Worm (Caenorhabditis elegans) whole organism, early embryonic: ENCODE results near the gene R07D5.2.
A peak's percentile ranks its signal among the peaks of the same experiment; 100 is the strongest.

Source experiments
- B0310.2 ChIP-seq: sonication (generic microtip); optimal IDR thresholded peaks from 2 replicates; lab custom pipeline; 2016; ENCODE audit warnings: mild to moderate bottlenecking, missing genetic modification characterization, missing compliant biosample characterization
- F13C5.2 ChIP-seq: sonication (generic microtip); optimal IDR thresholded peaks from 2 replicates; lab custom pipeline; 2017; ENCODE audit warnings: mild to moderate bottlenecking, missing genetic modification characterization, inconsistent platforms, missing compliant biosample characterization
- aly-1 ChIP-seq: sonication (generic microtip); optimal IDR thresholded peaks from 2 replicates; lab custom pipeline; 2016; ENCODE audit warnings: missing genetic modification characterization, missing compliant biosample characterization
- ama-1 ChIP-seq: fragments of 150-350 bp; optimal IDR thresholded peaks from 2 replicates; lab custom pipeline; 2014
- ceh-13 ChIP-seq: fragments of 200-800 bp; sonication (Bioruptor generic); optimal IDR thresholded peaks from 2 replicates; lab custom pipeline; 2018; ENCODE audit warnings: mild to moderate bottlenecking, missing genetic modification characterization, missing compliant biosample characterization
- ceh-36 ChIP-seq: sonication (generic microtip); optimal IDR thresholded peaks from 2 replicates; lab custom pipeline; 2016; ENCODE audit warnings: missing genetic modification characterization, inconsistent platforms, missing compliant biosample characterization
- ets-7 ChIP-seq: sonication (generic microtip); optimal IDR thresholded peaks from 2 replicates; lab custom pipeline; 2016; ENCODE audit warnings: missing genotype, missing genetic modification characterization, missing compliant biosample characterization
- flt-1 ChIP-seq: fragments of 200-800 bp; sonication (Bioruptor generic); IDR thresholded peaks from 2 replicates; pipeline ENCODE4 v1.3.6; 2022; ENCODE audit warnings: missing genetic modification characterization, missing compliant biosample characterization
- hmbx-1 ChIP-seq: sonication (generic microtip); optimal IDR thresholded peaks from 2 replicates; lab custom pipeline; 2016; ENCODE audit warnings: mild to moderate bottlenecking, missing genetic modification characterization, missing compliant biosample characterization
- hmg-4 ChIP-seq: fragments of 200-800 bp; sonication (Bioruptor generic); optimal IDR thresholded peaks from 2 replicates; lab custom pipeline; 2018; ENCODE audit warnings: mild to moderate bottlenecking, missing genetic modification characterization, missing compliant biosample characterization
- hnd-1 ChIP-seq: sonication (generic microtip); optimal IDR thresholded peaks from 2 replicates; lab custom pipeline; 2016; ENCODE audit warnings: missing genetic modification characterization, missing compliant biosample characterization
- pes-1 ChIP-seq: fragments of 200-800 bp; sonication (Bioruptor generic); IDR thresholded peaks from 2 replicates; pipeline ENCODE4 v1.3.6; 2022; ENCODE audit warnings: missing genetic modification reagents, missing genetic modification characterization, missing compliant biosample characterization
- scrt-1 ChIP-seq: fragments of 200-800 bp; sonication (Bioruptor generic); IDR thresholded peaks from 2 replicates; pipeline ENCODE4 v1.3.6; 2022; ENCODE audit warnings: missing genetic modification characterization, missing compliant biosample characterization
- sea-1 ChIP-seq: fragments of 200-800 bp; sonication (Bioruptor generic); conservative IDR thresholded peaks from 2 replicates; pipeline ENCODE4 v1.3.6; 2022; ENCODE audit warnings: missing genetic modification characterization, missing compliant biosample characterization
- tbx-11 ChIP-seq: fragments of 200-800 bp; sonication (Bioruptor generic); IDR thresholded peaks from 2 replicates; pipeline ENCODE4 v1.3.6; 2022; ENCODE audit warnings: missing genetic modification characterization, missing compliant biosample characterization
- tbx-37 ChIP-seq: fragments of 200-800 bp; sonication (Bioruptor generic); conservative IDR thresholded peaks from 2 replicates; pipeline ENCODE4 v1.3.6; 2022; ENCODE audit warnings: missing genetic modification reagents, missing genetic modification characterization, missing compliant biosample characterization
- tra-4 ChIP-seq: sonication (generic microtip); optimal IDR thresholded peaks from 2 replicates; lab custom pipeline; 2017; ENCODE audit warnings: missing genetic modification characterization, missing compliant biosample characterization

R07D5.2 gene

DNA sequence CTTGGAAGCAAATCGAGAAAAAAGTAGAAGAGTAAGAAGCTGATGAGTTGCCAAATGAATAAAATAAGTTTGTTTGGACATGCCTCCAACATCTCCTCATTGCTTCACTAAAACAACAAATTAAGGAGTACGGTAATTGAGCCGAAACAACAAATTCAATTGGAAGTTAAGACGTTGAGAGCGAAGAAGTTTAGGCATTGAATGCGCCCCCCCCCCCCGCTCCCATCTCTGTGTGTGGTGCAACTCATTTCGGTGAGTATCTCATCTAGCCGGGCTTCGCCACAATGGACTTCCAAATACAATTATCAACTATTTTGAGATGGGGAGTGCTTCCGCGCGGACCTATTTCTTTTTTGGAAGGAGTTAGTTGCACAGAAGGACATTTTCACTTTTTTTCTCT lies 38.6 kb upstream of the R07D5.2 start:
- TF ChIP-seq ceh-36 (no peak), ama-1 (lab: Kevin White, UChicago) (no peak), hmbx-1 (tag; lab: Kevin White, UChicago) (no peak), B0310.2 (tag; lab: Kevin White, UChicago) (no peak), ceh-13 (GFP tag; lab: Kevin White, UChicago) (no peak), scrt-1 (GFP tag; lab: Robert Waterston, UW) (no peak), ets-7 (tag; lab: Kevin White, UChicago) (no peak), tbx-37 (no peak), hmg-4 (no peak), pes-1 (GFP tag; lab: Robert Waterston, UW) (no peak), aly-1 (tag; lab: Kevin White, UChicago) (no peak), tbx-11 (GFP tag; lab: Robert Waterston, UW) (no peak), hnd-1 (tag; lab: Kevin White, UChicago) (no peak), F13C5.2 (tag; lab: Kevin White, UChicago) (no peak), sea-1 (GFP tag; lab: Robert Waterston, UW) (no peak), tra-4 (tag; lab: Kevin White, UChicago) (no peak)

- no peak for TF ChIP-seq ceh-13 (GFP tag; lab: Kevin White, UChicago)
- no peak for TF ChIP-seq ceh-36
- TF ChIP-seq tbx-37 = no peak
- no peak for TF ChIP-seq tra-4 (tag; lab: Kevin White, UChicago)
- no peak for TF ChIP-seq ama-1 (lab: Kevin White, UChicago)
- no peak for TF ChIP-seq hmg-4
- no peak for TF ChIP-seq flt-1 (GFP tag; lab: Robert Waterston, UW)
- TF ChIP-seq sea-1 (GFP tag; lab: Robert Waterston, UW) = no peak
- no peak for TF ChIP-seq pes-1 (GFP tag; lab: Robert Waterston, UW)
These were observed 32.4 kb upstream of the R07D5.2 start for ce11 chrX:15148831-15149230.

- no peak for TF ChIP-seq scrt-1 (GFP tag; lab: Robert Waterston, UW)
- TF ChIP-seq tbx-37 = no peak
- TF ChIP-seq ceh-13 (GFP tag; lab: Kevin White, UChicago) = no peak
- no peak for TF ChIP-seq tbx-11 (GFP tag; lab: Robert Waterston, UW)
- TF ChIP-seq hnd-1 (tag; lab: Kevin White, UChicago) = no peak
- TF ChIP-seq sea-1 (GFP tag; lab: Robert Waterston, UW) = no peak
- TF ChIP-seq B0310.2 (tag; lab: Kevin White, UChicago) = no peak
- no peak for TF ChIP-seq ceh-36
These were observed 32.0 kb upstream of the R07D5.2 start for ce11 chrX:15148389-15148788.

ce11 chrX:15147640-15148039 lies 31.2 kb upstream of the R07D5.2 start, which contains the start of gene unc-7:
TSS of gene unc-7 (minus strand) at chrX:15147740.
- TF ChIP-seq tbx-37 (no peak), aly-1 (tag; lab: Kevin White, UChicago) (no peak), scrt-1 (GFP tag; lab: Robert Waterston, UW) (no peak), pes-1 (GFP tag; lab: Robert Waterston, UW) (no peak), flt-1 (GFP tag; lab: Robert Waterston, UW) (no peak), B0310.2 (tag; lab: Kevin White, UChicago) (no peak), tbx-11 (GFP tag; lab: Robert Waterston, UW) (no peak), ceh-13 (GFP tag; lab: Kevin White, UChicago) (no peak), ceh-36 (no peak), F13C5.2 (tag; lab: Kevin White, UChicago) (no peak)

DNA sequence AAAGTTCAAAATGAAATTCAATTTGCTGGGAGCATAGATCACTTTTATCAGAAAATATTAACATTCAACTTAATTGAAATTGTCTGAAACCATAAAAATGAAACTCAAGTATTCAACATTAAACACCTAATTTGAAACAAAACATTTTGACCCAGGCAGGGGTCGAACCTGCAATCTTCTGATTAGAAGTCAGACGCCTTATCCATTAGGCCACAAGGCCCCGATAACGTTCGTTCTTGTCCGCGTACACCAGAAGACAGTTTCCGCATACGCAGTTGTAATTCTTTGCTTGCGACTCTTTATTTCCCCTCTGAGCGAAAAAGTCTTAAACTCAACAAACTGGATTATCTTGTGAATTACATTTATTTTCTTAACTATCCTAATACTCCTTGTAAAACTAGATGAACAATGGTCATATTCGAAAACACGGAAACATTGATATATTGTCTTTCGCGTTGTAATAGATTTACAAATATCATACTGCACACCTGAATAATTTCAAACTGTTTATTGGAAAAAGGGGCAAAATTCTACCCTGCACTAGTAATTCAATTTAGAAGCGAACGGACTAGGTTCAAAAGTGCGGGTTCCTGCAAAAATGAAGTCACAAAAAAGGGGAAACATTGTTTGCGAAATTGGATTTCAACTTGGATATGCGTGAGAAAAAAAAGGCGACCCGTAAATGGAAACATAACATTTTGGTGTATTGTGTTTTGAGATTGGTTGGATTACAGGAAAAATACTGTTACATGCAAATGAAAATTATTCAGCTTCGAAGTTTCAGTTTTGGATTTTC lies 30.2 kb upstream of the R07D5.2 start:
- TF ChIP-seq pes-1 (GFP tag; lab: Robert Waterston, UW) = peak; percentile 69
- 0 out of 2 replicates have a peak, but pooled peaks have one; percentile 49 for TF ChIP-seq flt-1 (GFP tag; lab: Robert Waterston, UW)
- TF ChIP-seq ceh-13 (GFP tag; lab: Kevin White, UChicago) = no peak

DNA sequence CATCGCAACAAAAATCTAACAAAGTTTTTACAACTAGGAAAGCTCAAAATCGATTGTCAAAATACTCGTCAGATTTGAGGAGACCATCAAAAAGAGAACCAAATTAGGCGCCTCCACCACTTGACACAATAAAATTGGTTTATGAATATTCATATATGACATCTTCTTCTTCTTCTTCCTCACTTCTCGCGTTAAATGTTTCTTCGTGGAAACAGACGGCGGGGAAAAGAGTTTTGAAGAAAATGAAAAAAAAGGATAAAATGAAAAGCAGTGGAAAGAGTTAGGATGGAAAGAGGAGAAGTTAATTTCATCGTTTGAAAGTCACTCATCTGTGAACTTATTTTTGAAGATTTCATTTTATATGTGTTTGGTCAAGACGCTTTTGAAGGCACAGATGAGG lies 18.5 kb upstream of the R07D5.2 start:
- TF ChIP-seq pes-1 (GFP tag; lab: Robert Waterston, UW) (no peak), sea-1 (GFP tag; lab: Robert Waterston, UW) (no peak), aly-1 (tag; lab: Kevin White, UChicago) (no peak), ets-7 (tag; lab: Kevin White, UChicago) (no peak), hmbx-1 (tag; lab: Kevin White, UChicago) (no peak), hnd-1 (tag; lab: Kevin White, UChicago) (no peak)

ce11 chrX:15133180-15133579 lies 16.8 kb upstream of the R07D5.2 start:
- TF ChIP-seq tbx-37 (no peak), aly-1 (tag; lab: Kevin White, UChicago) (no peak), F13C5.2 (tag; lab: Kevin White, UChicago) (no peak), ceh-13 (GFP tag; lab: Kevin White, UChicago) (no peak), ceh-36 (no peak), flt-1 (GFP tag; lab: Robert Waterston, UW) (no peak), ets-7 (tag; lab: Kevin White, UChicago) (no peak), ama-1 (lab: Kevin White, UChicago) (no peak), tbx-11 (GFP tag; lab: Robert Waterston, UW) (no peak), hnd-1 (tag; lab: Kevin White, UChicago) (no peak)

DNA sequence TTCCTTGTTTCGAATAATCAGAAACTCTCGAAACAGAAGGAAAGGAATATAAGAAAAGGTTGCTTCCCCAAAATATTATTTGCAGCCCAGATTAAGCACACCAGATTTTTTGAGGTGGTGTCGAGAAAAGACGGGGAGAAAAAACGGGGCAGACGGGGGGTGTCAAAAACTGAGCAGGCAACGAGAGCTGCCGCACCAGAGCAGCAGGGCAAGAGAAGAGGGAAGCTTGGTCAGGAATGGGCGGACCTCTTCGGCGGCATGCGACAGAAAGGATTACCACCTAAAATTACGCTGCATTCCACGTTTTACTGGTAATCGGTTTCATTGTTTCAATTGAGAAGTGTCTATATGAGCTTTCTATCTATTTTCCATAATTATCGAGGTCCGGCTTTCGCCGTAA lies 15.7 kb upstream of the R07D5.2 start:
- TF ChIP-seq ceh-13 (GFP tag; lab: Kevin White, UChicago) = no peak
- no peak for TF ChIP-seq hnd-1 (tag; lab: Kevin White, UChicago)
- no peak for TF ChIP-seq flt-1 (GFP tag; lab: Robert Waterston, UW)
- TF ChIP-seq ama-1 (lab: Kevin White, UChicago) = no peak
- TF ChIP-seq tra-4 (tag; lab: Kevin White, UChicago) = no peak
- no peak for TF ChIP-seq hmg-4
- no peak for TF ChIP-seq B0310.2 (tag; lab: Kevin White, UChicago)
